Worm (Caenorhabditis elegans) whole organism, young adult: ENCODE measurements around the gene VZK822L.2.
A peak's percentile ranks its signal among the peaks of the same experiment; 100 is the strongest.

ENCODE experiments used
- K12H6.12 ChIP-seq: fragments of 200-800 bp; sonication (Bioruptor generic); optimal IDR thresholded peaks from 2 replicates; lab custom pipeline; 2018; ENCODE audit warnings: mild to moderate bottlenecking, missing genetic modification characterization, missing compliant biosample characterization
- ZK185.1 ChIP-seq: sonication (generic microtip); optimal IDR thresholded peaks from 2 replicates; lab custom pipeline; 2016; ENCODE audit warnings: mild to moderate bottlenecking, missing genetic modification characterization, missing compliant biosample characterization; ENCODE audit not compliant: poor library complexity, severe bottlenecking
- aptf-2 ChIP-seq: fragments of 200-800 bp; sonication (Bioruptor generic); conservative IDR thresholded peaks from 2 replicates; pipeline ENCODE4 v1.3.6; 2022; ENCODE audit warnings: missing genetic modification reagents, missing genetic modification characterization, missing compliant biosample characterization
- attf-5 ChIP-seq: fragments of 200-800 bp; sonication (Bioruptor generic); optimal IDR thresholded peaks from 2 replicates; lab custom pipeline; 2018; ENCODE audit warnings: mild to moderate bottlenecking, missing genetic modification characterization, missing compliant biosample characterization
- bed-1 ChIP-seq: fragments of 200-800 bp; sonication (Bioruptor generic); IDR thresholded peaks from 2 replicates; pipeline ENCODE4 v1.3.6; 2022; ENCODE audit warnings: missing genetic modification reagents, missing genetic modification characterization, missing compliant biosample characterization
- ceh-100 ChIP-seq: fragments of 200-800 bp; sonication (Bioruptor generic); IDR thresholded peaks from 2 replicates; pipeline ENCODE4 v1.3.6; 2022; ENCODE audit warnings: missing genetic modification reagents, missing genetic modification characterization, missing compliant biosample characterization
- hmg-20 ChIP-seq: fragments of 200-800 bp; sonication (Bioruptor generic); IDR thresholded peaks from 2 replicates; pipeline ENCODE4 v1.3.6; 2022; ENCODE audit warnings: missing genetic modification reagents, missing genetic modification characterization, missing compliant biosample characterization
- hsf-1 ChIP-seq: fragments of 200-800 bp; sonication (Bioruptor generic); IDR thresholded peaks from 2 replicates; pipeline ENCODE4 v1.3.6; 2022; ENCODE audit warnings: missing genetic modification reagents, missing genetic modification characterization, missing compliant biosample characterization
- lin-54 ChIP-seq: fragments of 200-800 bp; sonication (Bioruptor generic); optimal IDR thresholded peaks from 2 replicates; lab custom pipeline; 2018; ENCODE audit warnings: mild to moderate bottlenecking, missing genetic modification characterization, missing compliant biosample characterization
- madf-8 ChIP-seq: fragments of 200-800 bp; sonication (Bioruptor generic); conservative IDR thresholded peaks from 2 replicates; pipeline ENCODE4 v1.3.6; 2022; ENCODE audit warnings: missing genetic modification reagents, missing genetic modification characterization, missing compliant biosample characterization
- nhr-179 ChIP-seq: sonication (generic microtip); optimal IDR thresholded peaks from 2 replicates; lab custom pipeline; 2016; ENCODE audit warnings: mild to moderate bottlenecking, missing genetic modification characterization, missing compliant biosample characterization
- pbrm-1 ChIP-seq: fragments of 200-800 bp; sonication (Bioruptor generic); IDR thresholded peaks from 2 replicates; pipeline ENCODE4 v1.3.6; 2022; ENCODE audit warnings: missing genetic modification reagents, missing genetic modification characterization, missing compliant biosample characterization
- pha-4 ChIP-seq: fragments of 150-350 bp; sonication (generic microtip); optimal IDR thresholded peaks from 2 replicates; lab custom pipeline; 2014; ENCODE audit warnings: missing biosample characterization, missing genetic modification reagents, missing genetic modification characterization
- snpc-1.1 ChIP-seq: sonication (generic microtip); optimal IDR thresholded peaks from 2 replicates; lab custom pipeline; 2017; ENCODE audit warnings: missing genetic modification characterization, mild to moderate bottlenecking, missing compliant biosample characterization, antibody characterized with exemption, moderate library complexity, missing genotype, missing genetic modification reagents; ENCODE audit not compliant: insufficient read depth

The VZK822L.2 gene

ce11 chrIV:11961485-11962255 lies 49.8 kb downstream of the VZK822L.2 start, which contains the start of gene ZK829.7 (continued):
- no peak for TF ChIP-seq attf-5 (GFP tag; lab: Kevin White, UChicago)
- no peak for TF ChIP-seq snpc-1.1 (tag; lab: Kevin White, UChicago)
- TF ChIP-seq hmg-20 (GFP tag; lab: Robert Waterston, UW), result no peak
- no peak for TF ChIP-seq aptf-2 (GFP tag; lab: Robert Waterston, UW)
- no peak for TF ChIP-seq K12H6.12 (tag; lab: Kevin White, UChicago)
- peak; percentile 38 for TF ChIP-seq madf-8 (GFP tag; lab: Robert Waterston, UW)
- peak; percentile 63; the same call in 1 of the 2 replicates for TF ChIP-seq pbrm-1 (GFP tag; lab: Robert Waterston, UW)
- no peak for TF ChIP-seq hsf-1
- TF ChIP-seq bed-1, result no peak
- TF ChIP-seq ZK185.1 (tag; lab: Kevin White, UChicago), result peak; percentile 44
- TF ChIP-seq nhr-179 (tag; lab: Kevin White, UChicago), result no peak
- TF ChIP-seq pha-4 (tag; lab: Kevin White, UChicago), result peak; percentile 16
- TF ChIP-seq ceh-100 (GFP tag; lab: Robert Waterston, UW), result peak; percentile 38; the same call in 1 of the 2 replicates
- peak; percentile 96 for TF ChIP-seq lin-54
